Fruit fly (Drosophila melanogaster) whole organism, pupa: ENCODE data around the gene yata.

ENCODE experiments used
- CG10348 ChIP-seq: fragments of 200-800 bp; sonication (Bioruptor generic); IDR thresholded peaks from 2 replicates; pipeline ENCODE4 v1.3.6; 2022; ENCODE audit warnings: missing biosample characterization, missing genetic modification characterization
- CG12605 ChIP-seq: fragments of 200-800 bp; sonication (Bioruptor generic); IDR thresholded peaks from 2 replicates; pipeline ENCODE4 v1.3.6; 2022; ENCODE audit warnings: missing biosample characterization, missing genetic modification characterization
- CG13204 ChIP-seq: fragments of 200-800 bp; sonication (Bioruptor generic); optimal IDR thresholded peaks from 2 replicates; lab custom pipeline; 2018; ENCODE audit warnings: missing biosample characterization, mild to moderate bottlenecking, missing genetic modification characterization, moderate library complexity
- CG14655 ChIP-seq: fragments of 200-800 bp; sonication (Bioruptor generic); optimal IDR thresholded peaks from 3 replicates; lab custom pipeline; 2017; ENCODE audit warnings: mild to moderate bottlenecking, missing biosample characterization, missing genetic modification reagents, missing genetic modification characterization
- CG15710 ChIP-seq: fragments of 200-800 bp; sonication (Bioruptor generic); optimal IDR thresholded peaks from 2 replicates; lab custom pipeline; 2018; ENCODE audit warnings: missing biosample characterization, mild to moderate bottlenecking, missing genetic modification characterization, moderate library complexity
- CG17806 ChIP-seq: fragments of 200-800 bp; sonication (Bioruptor generic); optimal IDR thresholded peaks from 2 replicates; lab custom pipeline; 2018; ENCODE audit warnings: missing biosample characterization, mild to moderate bottlenecking, missing genetic modification characterization, moderate library complexity
- CG32121 ChIP-seq: fragments of 200-800 bp; sonication (Bioruptor generic); IDR thresholded peaks from 2 replicates; pipeline ENCODE4 v1.3.6; 2022; ENCODE audit warnings: missing biosample characterization, missing genetic modification characterization
- CG34367 ChIP-seq: fragments of 200-800 bp; sonication (Bioruptor generic); optimal IDR thresholded peaks from 2 replicates; lab custom pipeline; 2018; ENCODE audit warnings: missing biosample characterization, mild to moderate bottlenecking, missing genetic modification characterization
- CG4496 ChIP-seq: fragments of 200-800 bp; sonication (Bioruptor generic); IDR thresholded peaks from 3 replicates; pipeline ENCODE4 v1.3.6; 2022; ENCODE audit warnings: missing biosample characterization, missing genetic modification characterization
- CG8159 ChIP-seq: fragments of 200-800 bp; sonication (Bioruptor generic); optimal IDR thresholded peaks from 3 replicates; lab custom pipeline; 2018; ENCODE audit warnings: missing biosample characterization, mild to moderate bottlenecking, missing genetic modification characterization, moderate library complexity
- CG8301 ChIP-seq: fragments of 200-800 bp; sonication (Bioruptor generic); optimal IDR thresholded peaks from 2 replicates; lab custom pipeline; 2018; ENCODE audit warnings: missing biosample characterization, mild to moderate bottlenecking, missing genetic modification characterization
- CG9948 ChIP-seq: fragments of 200-800 bp; sonication (Bioruptor generic); optimal IDR thresholded peaks from 2 replicates; lab custom pipeline; 2018; ENCODE audit warnings: missing biosample characterization, mild to moderate bottlenecking, missing genetic modification characterization, moderate library complexity
- D1 ChIP-seq: fragments of 200-800 bp; sonication (Bioruptor generic); optimal IDR thresholded peaks from 2 replicates; lab custom pipeline; 2018; ENCODE audit warnings: missing biosample characterization, mild to moderate bottlenecking, missing genetic modification characterization, moderate library complexity
- EcR ChIP-seq: fragments of 200-800 bp; sonication (Bioruptor generic); optimal IDR thresholded peaks from 3 replicates; lab custom pipeline; 2019; ENCODE audit warnings: missing biosample characterization, missing genetic modification characterization, mild to moderate bottlenecking, moderate library complexity, missing genetic modification reagents
- Ets98B ChIP-seq: fragments of 200-800 bp; sonication (Bioruptor generic); IDR thresholded peaks from 2 replicates; pipeline ENCODE4 v1.3.6; 2022; ENCODE audit warnings: missing biosample characterization, missing genetic modification characterization
- Pif1A ChIP-seq: fragments of 200-800 bp; sonication (Bioruptor generic); optimal IDR thresholded peaks from 3 replicates; lab custom pipeline; 2016; ENCODE audit warnings: missing biosample characterization, missing genetic modification characterization
- Pif1B ChIP-seq: fragments of 200-800 bp; sonication (Bioruptor generic); optimal IDR thresholded peaks from 3 replicates; lab custom pipeline; 2016; ENCODE audit warnings: missing biosample characterization, missing genetic modification characterization
- Snoo ChIP-seq: fragments of 200-800 bp; sonication (Bioruptor generic); optimal IDR thresholded peaks from 3 replicates; lab custom pipeline; 2017; ENCODE audit warnings: missing biosample characterization, mild to moderate bottlenecking, missing genetic modification characterization, inconsistent platforms
- fd96Ca ChIP-seq: fragments of 200-800 bp; sonication (Bioruptor generic); IDR thresholded peaks from 3 replicates; pipeline ENCODE4 v1.3.6; 2022; ENCODE audit warnings: missing biosample characterization, missing genetic modification characterization
- gl ChIP-seq: fragments of 200-800 bp; sonication (Bioruptor generic); optimal IDR thresholded peaks from 2 replicates; lab custom pipeline; 2018; ENCODE audit warnings: missing biosample characterization, mild to moderate bottlenecking, missing genetic modification characterization
- rn ChIP-seq: fragments of 200-800 bp; sonication (Bioruptor generic); IDR thresholded peaks from 2 replicates; pipeline ENCODE4 v1.3.6; 2022; ENCODE audit warnings: missing biosample characterization, missing genetic modification characterization

yata gene

DNA sequence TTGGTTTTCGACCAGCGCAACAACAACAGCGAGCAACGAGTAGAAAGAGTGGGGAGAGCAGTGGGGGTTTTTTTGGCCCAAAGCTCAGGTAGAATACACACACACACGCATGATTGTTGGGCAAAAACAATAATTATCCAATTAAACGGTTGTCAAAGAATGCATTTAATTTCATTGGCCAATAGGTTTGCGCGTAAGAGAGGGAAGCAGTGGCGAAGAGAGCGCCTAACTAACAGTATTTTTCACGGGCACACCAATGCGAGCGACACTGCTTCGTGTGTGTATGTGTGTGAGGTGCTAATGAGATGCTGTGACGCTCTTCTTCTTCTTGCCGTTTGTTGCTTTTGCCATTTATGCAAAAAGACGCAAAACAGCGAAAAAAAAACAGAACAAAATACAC lies 22.7 kb upstream of the yata start:
- peak; percentile 4 for TF ChIP-seq EcR (GFP tag; lab: Kevin White, UChicago)
- TF ChIP-seq CG13204 (GFP tag; lab: Kevin White, UChicago) = no peak

- TF ChIP-seq EcR (GFP tag; lab: Kevin White, UChicago) = peak; percentile 61
- peak; percentile 100 for TF ChIP-seq Ets98B
- peak; percentile 100 for TF ChIP-seq CG32121 (GFP tag; lab: Robert Waterston, UW)
- TF ChIP-seq gl (tag; lab: Kevin White, UChicago) = peak; percentile 98
- TF ChIP-seq CG10348 (GFP tag; lab: Robert Waterston, UW) = peak; percentile 100
- no peak for TF ChIP-seq CG13204 (GFP tag; lab: Kevin White, UChicago)
- peak; percentile 96 for TF ChIP-seq CG34367 (tag; lab: Kevin White, UChicago)
- peak; percentile 99 for TF ChIP-seq CG17806 (tag; lab: Kevin White, UChicago)
- peak; percentile 100 for TF ChIP-seq CG4496 (GFP tag; lab: Robert Waterston, UW)
- TF ChIP-seq CG12605 (GFP tag; lab: Robert Waterston, UW) = peak; percentile 100
- peak; percentile 98 for TF ChIP-seq CG8301
- TF ChIP-seq Snoo (tag; lab: Kevin White, UChicago) = peak; percentile 99
- TF ChIP-seq CG15710 (tag; lab: Kevin White, UChicago) = peak; percentile 99
- peak; percentile 100 for TF ChIP-seq fd96Ca
- peak; percentile 100 for TF ChIP-seq Pif1A
- TF ChIP-seq rn (GFP tag; lab: Robert Waterston, UW) = peak; percentile 100
- peak; percentile 98 for TF ChIP-seq CG8159 (tag; lab: Kevin White, UChicago)
- no peak for TF ChIP-seq D1 (tag; lab: Kevin White, UChicago)
- TF ChIP-seq CG9948 (tag; lab: Kevin White, UChicago) = peak; percentile 98
- TF ChIP-seq Pif1B = peak; percentile 98
- peak; percentile 99 for TF ChIP-seq CG14655 (GFP tag; lab: Kevin White, UChicago)
Observed at dm6 chr3R:29736678-29737093, 12.3 kb upstream of the yata start, which contains the start of the genes CG7601 and CIA30. TSS of gene CG7601 (minus strand) at chr3R:29736745. TSS of gene CIA30 (plus strand) at chr3R:29736965.

DNA sequence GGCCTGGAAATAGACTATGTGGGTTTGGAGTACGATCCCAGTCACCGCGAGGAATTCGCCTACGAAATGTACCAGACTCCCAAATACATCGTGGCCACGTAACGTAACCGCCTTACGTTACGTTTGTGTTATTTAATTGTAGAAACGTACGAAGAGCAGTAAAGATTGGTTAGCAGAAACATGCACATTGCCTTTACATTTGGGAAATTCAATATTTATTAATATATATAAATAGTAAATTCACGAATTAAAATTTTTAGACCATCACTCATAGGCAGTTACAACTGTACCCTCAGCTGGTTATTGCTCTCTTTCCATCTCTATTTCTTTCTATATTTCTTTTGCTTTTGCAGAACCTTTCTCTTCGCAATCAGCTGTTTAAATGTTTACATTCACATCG lies 11.1 kb upstream of the yata start, which contains the start of gene Gnpnat:
Gene Gnpnat, plus strand, starts transcription at position 385 of the 400 bp plus-strand sequence.
- TF ChIP-seq CG13204 (GFP tag; lab: Kevin White, UChicago) (no peak), CG9948 (tag; lab: Kevin White, UChicago) (peak; percentile 7), gl (tag; lab: Kevin White, UChicago) (no peak), fd96Ca (no peak), rn (GFP tag; lab: Robert Waterston, UW) (no peak), CG15710 (tag; lab: Kevin White, UChicago) (peak; percentile 40), CG14655 (GFP tag; lab: Kevin White, UChicago) (peak; percentile 58), CG8301 (peak; percentile 63), Snoo (tag; lab: Kevin White, UChicago) (peak; percentile 63), CG10348 (GFP tag; lab: Robert Waterston, UW) (no peak), Pif1B (peak; percentile 48), CG4496 (GFP tag; lab: Robert Waterston, UW) (no peak), EcR (GFP tag; lab: Kevin White, UChicago) (no peak), Ets98B (no peak), D1 (tag; lab: Kevin White, UChicago) (no peak), CG32121 (GFP tag; lab: Robert Waterston, UW) (no peak), Pif1A (peak; percentile 51), CG12605 (GFP tag; lab: Robert Waterston, UW) (no peak), CG8159 (tag; lab: Kevin White, UChicago) (peak; percentile 46), CG34367 (tag; lab: Kevin White, UChicago) (peak; percentile 37), CG17806 (tag; lab: Kevin White, UChicago) (peak; percentile 61)

DNA sequence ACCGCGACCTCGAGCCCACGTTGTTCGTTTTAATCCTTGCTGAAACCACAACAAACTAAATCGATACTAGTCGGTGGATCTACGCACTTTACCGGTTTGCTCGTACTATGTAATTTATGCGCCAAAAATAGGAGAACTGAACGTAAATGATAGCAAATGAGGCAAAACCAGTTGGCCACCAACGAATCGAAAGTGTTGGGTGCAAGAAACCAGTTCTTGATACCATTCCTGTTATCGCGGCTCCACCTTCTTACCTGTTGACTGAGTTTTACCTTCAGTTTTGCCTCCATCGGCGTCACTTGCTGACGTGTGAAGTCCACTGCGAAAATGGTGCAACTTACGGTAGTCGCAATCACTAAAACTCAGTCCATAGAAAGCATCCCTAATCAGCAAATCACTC lies 8.9 kb upstream of the yata start:
- TF ChIP-seq EcR (GFP tag; lab: Kevin White, UChicago) = peak; percentile 50
- TF ChIP-seq gl (tag; lab: Kevin White, UChicago) = no peak

DNA sequence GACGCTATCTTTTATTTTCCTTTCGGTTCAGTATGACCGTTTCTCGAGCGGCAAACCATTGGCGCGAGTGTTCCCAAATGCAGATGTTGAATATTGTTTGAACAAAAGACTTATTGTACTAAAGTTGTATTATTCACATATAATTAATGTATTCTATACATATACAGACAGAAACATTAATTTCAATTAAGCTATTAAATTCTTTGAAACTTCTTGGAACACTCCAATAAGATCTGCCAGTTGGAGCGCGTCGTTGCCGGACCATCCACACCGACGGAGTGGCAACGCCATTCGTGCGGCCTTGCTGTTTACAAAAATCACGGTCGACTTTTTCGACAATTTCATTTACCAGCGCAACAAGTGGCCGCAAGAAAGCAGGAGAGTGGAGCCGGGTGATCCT lies 4.0 kb upstream of the yata start, which contains the start of the genes Wdr24 and IntS11:
Gene Wdr24, minus strand, starts transcription at position 37 of the 400 bp plus-strand sequence.
Gene IntS11, plus strand, starts transcription at position 282 of the 400 bp plus-strand sequence.
- TF ChIP-seq CG17806 (tag; lab: Kevin White, UChicago) = peak; percentile 96
- TF ChIP-seq D1 (tag; lab: Kevin White, UChicago) = no peak
- TF ChIP-seq CG9948 (tag; lab: Kevin White, UChicago) = peak; percentile 92
- TF ChIP-seq CG34367 (tag; lab: Kevin White, UChicago) = peak; percentile 94
- peak; percentile 99 for TF ChIP-seq CG4496 (GFP tag; lab: Robert Waterston, UW)
- TF ChIP-seq fd96Ca = peak; percentile 98
- TF ChIP-seq CG32121 (GFP tag; lab: Robert Waterston, UW) = peak; percentile 98
- TF ChIP-seq CG8159 (tag; lab: Kevin White, UChicago) = peak; percentile 94
- TF ChIP-seq rn (GFP tag; lab: Robert Waterston, UW) = peak; percentile 98
- peak; percentile 98 for TF ChIP-seq CG15710 (tag; lab: Kevin White, UChicago)
- no peak for TF ChIP-seq Pif1A
- no peak for TF ChIP-seq Pif1B
- TF ChIP-seq Ets98B = peak; percentile 98
- peak; percentile 96 for TF ChIP-seq CG8301
- peak; percentile 99 for TF ChIP-seq CG10348 (GFP tag; lab: Robert Waterston, UW)
- TF ChIP-seq CG13204 (GFP tag; lab: Kevin White, UChicago) = no peak
- peak; percentile 7 for TF ChIP-seq EcR (GFP tag; lab: Kevin White, UChicago)
- peak; percentile 95 for TF ChIP-seq Snoo (tag; lab: Kevin White, UChicago)
- TF ChIP-seq gl (tag; lab: Kevin White, UChicago) = peak; percentile 83
- TF ChIP-seq CG12605 (GFP tag; lab: Robert Waterston, UW) = peak; percentile 97
- TF ChIP-seq CG14655 (GFP tag; lab: Kevin White, UChicago) = no peak
